Fruit fly (Drosophila melanogaster): ENCODE data around the gene VhaPPA1-1.

VhaPPA1-1 gene

dm6 chr3R:14901408-14902352 lies 2.2 kb downstream of the VhaPPA1-1 start, which contains the start of gene RpS5b (continued):
- TF ChIP-seq CG15073 (GFP tag; optimal IDR thresholded peaks at IDR 0.05) (no peak), cad (GFP tag; optimal IDR thresholded peaks at IDR 0.05) (no peak), Hmr (GFP tag; optimal IDR thresholded peaks at IDR 0.05) (peak; percentile 13), CG34224 (GFP tag; IDR thresholded peaks at IDR 0.05; ENCODE audit: partially characterized antibody) (no peak), pzg (GFP tag; optimal IDR thresholded peaks at IDR 0.05) (peak; percentile 52), CG8281 (tag; optimal IDR thresholded peaks at IDR 0.05) (no peak), Nf-YB (GFP tag; optimal IDR thresholded peaks at IDR 0.05) (no peak), Deaf1 (tag; optimal IDR thresholded peaks at IDR 0.05) (no peak), CG14965 (GFP tag; optimal IDR thresholded peaks at IDR 0.05; ENCODE audit: borderline replicate concordance) (no peak), CG43689 (GFP tag; IDR thresholded peaks at IDR 0.05) (no peak), CG12219 (GFP tag; optimal IDR thresholded peaks at IDR 0.05) (no peak), Sox102F (GFP tag; optimal IDR thresholded peaks at IDR 0.05) (no peak), CG18476 (GFP tag; optimal IDR thresholded peaks at IDR 0.05) (no peak), bigmax (GFP tag; optimal IDR thresholded peaks at IDR 0.05) (no peak), yki (optimal IDR thresholded peaks at IDR 0.05) (no peak), fd64A (GFP tag; optimal IDR thresholded peaks at IDR 0.05) (no peak), CG13624 (GFP tag; optimal IDR thresholded peaks at IDR 0.05) (no peak), Ada2b (GFP tag; IDR thresholded peaks at IDR 0.05) (no peak), CG10565 (GFP tag; optimal IDR thresholded peaks at IDR 0.05) (no peak), CG6854 (GFP tag; optimal IDR thresholded peaks at IDR 0.05) (no peak), insv (GFP tag; optimal IDR thresholded peaks at IDR 0.05) (no peak), Spps (tag; optimal IDR thresholded peaks at IDR 0.05) (no peak), odd (GFP tag; optimal IDR thresholded peaks at IDR 0.05) (no peak), slp2 (GFP tag; optimal IDR thresholded peaks at IDR 0.05) (no peak), Ssrp (tag; optimal IDR thresholded peaks at IDR 0.05) (no peak), CG4820 (GFP tag; optimal IDR thresholded peaks at IDR 0.05) (no peak), CG7987 (GFP tag; optimal IDR thresholded peaks at IDR 0.05) (no peak), CG6813 (GFP tag; optimal IDR thresholded peaks at IDR 0.05) (no peak), CG8089 (GFP tag; optimal IDR thresholded peaks at IDR 0.05) (no peak), phol (tag; optimal IDR thresholded peaks at IDR 0.05) (peak; percentile 75), CG7786 (GFP tag; optimal IDR thresholded peaks at IDR 0.05) (no peak), CG3847 (GFP tag; IDR thresholded peaks at IDR 0.05) (no peak), shn (GFP tag; optimal IDR thresholded peaks at IDR 0.05) (no peak), MTF-1 (GFP tag; optimal IDR thresholded peaks at IDR 0.05; ENCODE audit: borderline replicate concordance) (no peak), ato (GFP tag; IDR thresholded peaks at IDR 0.05; ENCODE audit: partially characterized antibody) (no peak), wek (GFP tag; optimal IDR thresholded peaks at IDR 0.05) (no peak), dati (GFP tag; IDR thresholded peaks at IDR 0.05) (0 out of 2 replicates have a peak, but pooled peaks have one; percentile 1), CG2116 (GFP tag; optimal IDR thresholded peaks at IDR 0.05) (peak; percentile 97), Bteb2 (GFP tag; optimal IDR thresholded peaks at IDR 0.05) (no peak), sima (GFP tag; optimal IDR thresholded peaks at IDR 0.05) (no peak), pros (GFP tag; optimal IDR thresholded peaks at IDR 0.05) (no peak), Lhr (GFP tag; optimal IDR thresholded peaks at IDR 0.05) (no peak), CG16813 (GFP tag; IDR thresholded peaks at IDR 0.05; ENCODE audit: partially characterized antibody) (no peak), Hey (tag; optimal IDR thresholded peaks at IDR 0.05) (no peak), nerfin-1 (tag; optimal IDR thresholded peaks at IDR 0.05) (no peak), CG13296 (GFP tag; optimal IDR thresholded peaks at IDR 0.05) (no peak), Elba2 (GFP tag; optimal IDR thresholded peaks at IDR 0.05) (no peak), Awh (GFP tag; IDR thresholded peaks at IDR 0.05) (no peak)

Measured in whole organism, embryonic.